Worm (Caenorhabditis elegans) whole organism, early embryonic: ENCODE data around the gene K08D8.9.

Experiments
- B0310.2 ChIP-seq: sonication (generic microtip); optimal IDR thresholded peaks from 2 replicates; lab custom pipeline; 2016; ENCODE audit warnings: mild to moderate bottlenecking, missing genetic modification characterization, missing compliant biosample characterization
- F13C5.2 ChIP-seq: sonication (generic microtip); optimal IDR thresholded peaks from 2 replicates; lab custom pipeline; 2017; ENCODE audit warnings: mild to moderate bottlenecking, missing genetic modification characterization, inconsistent platforms, missing compliant biosample characterization
- aly-1 ChIP-seq: sonication (generic microtip); optimal IDR thresholded peaks from 2 replicates; lab custom pipeline; 2016; ENCODE audit warnings: missing genetic modification characterization, missing compliant biosample characterization
- ama-1 ChIP-seq: fragments of 150-350 bp; optimal IDR thresholded peaks from 2 replicates; lab custom pipeline; 2014
- ceh-13 ChIP-seq: fragments of 200-800 bp; sonication (Bioruptor generic); optimal IDR thresholded peaks from 2 replicates; lab custom pipeline; 2018; ENCODE audit warnings: mild to moderate bottlenecking, missing genetic modification characterization, missing compliant biosample characterization
- ceh-36 ChIP-seq: sonication (generic microtip); optimal IDR thresholded peaks from 2 replicates; lab custom pipeline; 2016; ENCODE audit warnings: missing genetic modification characterization, inconsistent platforms, missing compliant biosample characterization
- ets-7 ChIP-seq: sonication (generic microtip); optimal IDR thresholded peaks from 2 replicates; lab custom pipeline; 2016; ENCODE audit warnings: missing genotype, missing genetic modification characterization, missing compliant biosample characterization
- flt-1 ChIP-seq: fragments of 200-800 bp; sonication (Bioruptor generic); IDR thresholded peaks from 2 replicates; pipeline ENCODE4 v1.3.6; 2022; ENCODE audit warnings: missing genetic modification characterization, missing compliant biosample characterization
- hnd-1 ChIP-seq: sonication (generic microtip); optimal IDR thresholded peaks from 2 replicates; lab custom pipeline; 2016; ENCODE audit warnings: missing genetic modification characterization, missing compliant biosample characterization
- pes-1 ChIP-seq: fragments of 200-800 bp; sonication (Bioruptor generic); IDR thresholded peaks from 2 replicates; pipeline ENCODE4 v1.3.6; 2022; ENCODE audit warnings: missing genetic modification reagents, missing genetic modification characterization, missing compliant biosample characterization
- scrt-1 ChIP-seq: fragments of 200-800 bp; sonication (Bioruptor generic); IDR thresholded peaks from 2 replicates; pipeline ENCODE4 v1.3.6; 2022; ENCODE audit warnings: missing genetic modification characterization, missing compliant biosample characterization
- sea-1 ChIP-seq: fragments of 200-800 bp; sonication (Bioruptor generic); conservative IDR thresholded peaks from 2 replicates; pipeline ENCODE4 v1.3.6; 2022; ENCODE audit warnings: missing genetic modification characterization, missing compliant biosample characterization
- tbx-37 ChIP-seq: fragments of 200-800 bp; sonication (Bioruptor generic); conservative IDR thresholded peaks from 2 replicates; pipeline ENCODE4 v1.3.6; 2022; ENCODE audit warnings: missing genetic modification reagents, missing genetic modification characterization, missing compliant biosample characterization
- tra-4 ChIP-seq: sonication (generic microtip); optimal IDR thresholded peaks from 2 replicates; lab custom pipeline; 2017; ENCODE audit warnings: missing genetic modification characterization, missing compliant biosample characterization

DNA sequence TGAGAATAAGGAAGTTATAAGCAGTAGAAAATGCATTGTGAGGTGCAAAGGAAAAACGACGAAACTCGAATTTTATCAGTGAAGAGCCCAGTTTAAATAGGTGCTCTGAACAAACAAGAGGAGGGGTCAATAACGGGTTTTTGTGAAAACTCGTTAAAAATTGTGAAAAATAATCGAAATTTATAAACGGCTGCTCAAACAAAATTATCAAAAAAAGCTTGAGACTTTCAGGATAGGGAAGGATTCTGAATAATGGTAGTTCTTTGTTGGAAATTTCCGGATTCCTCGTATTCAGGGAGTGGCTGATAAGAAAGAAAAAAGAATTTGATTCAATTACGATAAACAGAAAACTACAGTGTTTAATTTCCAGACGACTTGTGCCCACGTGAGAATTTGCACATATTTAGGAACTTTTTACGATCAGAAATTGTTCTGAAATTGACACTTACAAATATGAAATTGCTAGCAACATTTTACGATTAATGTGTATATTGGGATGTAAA, 28.0 kb upstream of the K08D8.9 start, which contains the start of gene clec-187:
- TF ChIP-seq scrt-1 (GFP tag; lab: Robert Waterston, UW) (no peak), B0310.2 (tag; lab: Kevin White, UChicago) (no peak), F13C5.2 (no peak), hnd-1 (no peak), ets-7 (tag; lab: Kevin White, UChicago) (no peak), pes-1 (GFP tag; lab: Robert Waterston, UW) (no peak), ama-1 (lab: Kevin White, UChicago) (no peak), tbx-37 (GFP tag; lab: Robert Waterston, UW) (no peak), ceh-13 (no peak), flt-1 (GFP tag; lab: Robert Waterston, UW) (no peak), tra-4 (tag; lab: Kevin White, UChicago) (no peak), ceh-36 (tag; lab: Kevin White, UChicago) (no peak), aly-1 (tag; lab: Kevin White, UChicago) (no peak), sea-1 (GFP tag; lab: Robert Waterston, UW) (no peak)
